Worm (Caenorhabditis elegans): ENCODE data around the gene vglu-3.

DNA sequence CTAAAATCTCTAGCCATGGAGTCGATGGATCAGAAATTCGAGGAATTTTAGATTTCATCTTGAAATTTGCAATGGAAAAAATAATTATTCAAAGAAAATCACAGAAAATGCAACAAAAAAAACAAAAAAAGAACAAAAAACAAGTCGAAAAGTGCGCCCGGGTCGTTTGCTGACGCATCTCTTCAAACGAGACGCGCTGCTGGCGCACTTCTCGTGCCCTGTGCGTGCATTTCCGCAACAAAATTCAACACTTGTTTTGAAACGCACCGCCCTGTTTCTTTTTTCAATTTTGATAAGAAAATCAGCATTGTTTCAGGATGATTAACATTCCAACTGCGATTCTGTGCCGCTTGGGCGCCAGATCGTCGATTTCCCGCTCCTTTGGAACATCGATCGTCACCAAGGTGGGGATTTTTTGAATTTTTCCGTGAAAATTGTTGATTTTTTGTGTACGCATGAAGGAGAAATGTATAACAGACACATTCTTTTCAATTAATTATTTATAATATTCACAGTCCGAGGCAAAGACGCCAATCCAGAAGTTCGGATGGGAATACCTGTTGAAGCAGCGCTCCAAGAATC, 33.9 kb downstream of the vglu-3 start, which contains the start of the genes jmjd-4 and mev-1:
- peak; percentile 67 for TF ChIP-seq him-1 (tag; optimal IDR thresholded peaks at IDR 0.05)
- TF ChIP-seq W03F9.2 (tag; optimal IDR thresholded peaks at IDR 0.05) = peak; percentile 89
- TF ChIP-seq dao-5 (tag; optimal IDR thresholded peaks at IDR 0.05) = no peak
